Worm (Caenorhabditis elegans) whole organism, young adult: ENCODE results near the gene rps-1.

Experiments
- F57C9.4 ChIP-seq: sonication (generic microtip); optimal IDR thresholded peaks from 2 replicates; lab custom pipeline; 2017; ENCODE audit warnings: mild to moderate bottlenecking, missing genetic modification characterization, missing compliant biosample characterization
- egrh-3 ChIP-seq: fragments of 200-800 bp; sonication (Bioruptor generic); IDR thresholded peaks from 2 replicates; pipeline ENCODE4 v1.3.6; 2022; ENCODE audit warnings: missing genetic modification reagents, missing genetic modification characterization, missing compliant biosample characterization
- hmg-1.2 ChIP-seq: fragments of 200-800 bp; sonication (Bioruptor generic); IDR thresholded peaks from 2 replicates; pipeline ENCODE4 v1.3.6; 2022; ENCODE audit warnings: missing genetic modification reagents, missing genetic modification characterization, missing compliant biosample characterization
- lin-35 ChIP-seq, 3 experiments: fragments of 150-350 bp in 2 of 3; sonication (generic microtip) in 1 of 3; optimal IDR thresholded peaks; 2 replicates each; lab custom pipeline; 2014 to 2018; ENCODE audit warnings: missing biosample characterization in 3 of 3, missing genetic modification characterization in 3 of 3, missing genetic modification reagents in 3 of 3
- lin-54 ChIP-seq: fragments of 200-800 bp; sonication (Bioruptor generic); optimal IDR thresholded peaks from 2 replicates; lab custom pipeline; 2018; ENCODE audit warnings: mild to moderate bottlenecking, missing genetic modification characterization, missing compliant biosample characterization
- nhr-90 ChIP-seq: sonication (generic microtip); optimal IDR thresholded peaks from 2 replicates; lab custom pipeline; 2016; ENCODE audit warnings: missing genotype, mild to moderate bottlenecking, missing genetic modification characterization, missing compliant biosample characterization
- snpc-3.4 ChIP-seq: sonication (generic microtip); optimal IDR thresholded peaks from 2 replicates; lab custom pipeline; 2017; ENCODE audit warnings: missing genetic modification characterization, mild to moderate bottlenecking, missing compliant biosample characterization, antibody characterized with exemption, moderate library complexity, missing genotype, missing genetic modification reagents
- snpc-4 ChIP-seq, 5 experiments: fragments of 150-350 bp in 1 of 5; sonication (generic microtip) in 4 of 5; optimal IDR thresholded peaks; 2 replicates each; lab custom pipeline; 2014 to 2018; ENCODE audit warnings: missing genetic modification characterization in 5 of 5, missing biosample characterization in 3 of 5, antibody characterized with exemption in 2 of 5, mild to moderate bottlenecking in 2 of 5, missing compliant biosample characterization in 2 of 5, missing genotype in 2 of 5, moderate library complexity in 2 of 5, missing genetic modification reagents in 1 of 5
- unc-62 ChIP-seq: fragments of 150-350 bp; optimal IDR thresholded peaks from 2 replicates; lab custom pipeline; 2014; ENCODE audit warnings: missing biosample characterization, missing genetic modification reagents, missing genetic modification characterization
- ztf-22 ChIP-seq: fragments of 200-800 bp; sonication (Bioruptor generic); optimal IDR thresholded peaks from 2 replicates; lab custom pipeline; 2018; ENCODE audit warnings: mild to moderate bottlenecking, missing genetic modification characterization, moderate library complexity, missing compliant biosample characterization
- ztf-26 ChIP-seq: sonication (generic microtip); optimal IDR thresholded peaks from 2 replicates; lab custom pipeline; 2017; ENCODE audit warnings: missing genetic modification characterization, missing compliant biosample characterization

DNA sequence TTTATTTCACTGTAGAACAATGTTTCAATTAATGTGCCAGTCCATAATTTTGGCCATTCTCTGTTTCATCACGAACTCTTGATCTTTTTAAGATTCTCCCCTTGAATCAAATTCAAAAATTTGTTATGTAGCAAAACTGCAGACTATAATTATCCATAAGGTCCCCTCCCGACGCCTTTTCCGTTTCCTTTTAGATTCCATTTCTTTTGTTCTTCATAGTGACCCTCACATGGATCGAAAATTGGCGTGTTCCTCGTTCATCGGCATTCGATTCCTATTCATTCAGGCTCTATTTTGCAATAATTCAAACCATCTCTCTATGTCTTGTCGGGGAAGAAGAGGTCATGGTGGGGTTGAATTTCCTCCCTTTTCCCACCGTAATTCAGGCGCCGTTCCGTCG lies 31.2 kb upstream of the rps-1 start:
- TF ChIP-seq lin-35 (GFP tag; optimal IDR thresholded peaks at IDR 0.05; lab: Kevin White, UChicago) (no peak), ztf-26 (tag; lab: Kevin White, UChicago) (no peak), snpc-4 (GFP tag; optimal IDR thresholded peaks at IDR 0.05; lab: Kevin White, UChicago) (no peak), snpc-4 (tag; optimal IDR thresholded peaks at IDR 0.05; lab: Kevin White, UChicago) (no peak), F57C9.4 (no peak), snpc-3.4 (tag; lab: Kevin White, UChicago) (no peak), unc-62 (no peak), lin-54 (no peak), egrh-3 (GFP tag; lab: Robert Waterston, UW) (no peak), nhr-90 (tag; lab: Kevin White, UChicago) (no peak), ztf-22 (GFP tag; lab: Kevin White, UChicago) (no peak), hmg-1.2 (GFP tag; lab: Robert Waterston, UW) (no peak)
